Worm (Caenorhabditis elegans): ENCODE data around the gene rtfo-1.

DNA sequence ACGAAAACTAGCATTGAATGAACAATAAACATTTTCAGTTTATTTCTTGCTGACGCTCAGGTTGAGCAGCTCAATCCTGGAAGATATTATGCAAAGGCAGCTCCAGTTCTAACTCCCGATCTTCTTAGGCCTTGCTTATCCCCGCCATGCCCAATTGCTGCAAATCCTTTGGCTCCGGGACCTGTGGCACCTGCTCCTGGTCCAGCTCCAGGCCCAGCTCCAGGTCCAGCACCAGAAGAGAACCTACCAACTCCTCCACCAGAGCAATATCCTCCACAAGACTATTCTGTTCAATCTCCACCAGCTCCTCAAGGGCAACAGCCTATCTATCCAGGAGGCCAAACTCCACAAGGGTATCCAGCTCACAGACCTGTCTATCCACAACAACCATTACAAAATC is 33.7 kb upstream of the rtfo-1 start:
- no peak for TF ChIP-seq mep-1 (tag; optimal IDR thresholded peaks at IDR 0.05)
- TF ChIP-seq lin-13 (tag; optimal IDR thresholded peaks at IDR 0.05) = no peak
- no peak for TF ChIP-seq ztf-11 (tag; optimal IDR thresholded peaks at IDR 0.05)
- no peak for TF ChIP-seq unc-120 (tag; optimal IDR thresholded peaks at IDR 0.05; ENCODE audit: poor library complexity, severe bottlenecking)
- TF ChIP-seq unc-39 (tag; optimal IDR thresholded peaks at IDR 0.05) = no peak
- TF ChIP-seq unc-62 (GFP tag; optimal IDR thresholded peaks at IDR 0.05) = no peak
- no peak for TF ChIP-seq nhr-12 (tag; optimal IDR thresholded peaks at IDR 0.05)
- no peak for TF ChIP-seq blmp-1 (tag; optimal IDR thresholded peaks at IDR 0.05)

Data from whole organism, mixed stage, embryonic.